Worm (Caenorhabditis elegans) whole organism, dauer: ENCODE data around the gene K04C2.8.

Experiments
- unc-62 ChIP-seq: sonication (generic microtip); optimal IDR thresholded peaks from 2 replicates; lab custom pipeline; 2017; ENCODE audit warnings: missing biosample characterization, missing genetic modification reagents, missing genetic modification characterization

Gene K04C2.8

ce11 chrIII:6869996-6870395 lies at the start of gene K04C2.8:
Gene K04C2.8, plus strand, starts transcription at chrIII:6870296.
- no peak for TF ChIP-seq unc-62 (GFP tag; lab: Kevin White, UChicago)

ce11 chrIII:6820343-6820985 lies 49.6 kb upstream of the K04C2.8 start, which contains the start of gene ten-1:
Gene ten-1, plus strand, starts transcription at chrIII:6820935.
- no peak for TF ChIP-seq unc-62 (GFP tag; lab: Kevin White, UChicago)

DNA sequence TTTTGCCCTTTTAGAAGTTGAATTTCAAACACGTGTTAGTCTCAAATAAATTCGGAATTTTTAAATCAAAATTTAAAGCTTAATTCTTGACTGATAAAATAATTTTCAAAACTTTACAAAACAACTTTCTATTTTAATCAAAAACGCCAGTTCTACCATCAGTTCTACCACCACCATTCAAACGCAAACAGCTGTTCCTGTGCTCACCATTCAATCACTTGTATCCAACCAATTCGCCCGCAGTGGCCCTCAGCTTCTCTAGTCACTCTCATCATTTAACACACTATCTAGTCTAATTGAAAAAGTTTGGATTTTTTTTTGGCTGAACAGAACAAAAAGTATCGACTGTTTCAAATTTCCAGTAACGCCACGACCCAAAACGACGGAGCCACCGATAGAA lies 47.3 kb upstream of the K04C2.8 start:
- TF ChIP-seq unc-62 (GFP tag; lab: Kevin White, UChicago): no peak

- TF ChIP-seq unc-62 (GFP tag; lab: Kevin White, UChicago): no peak
These were observed 44.0 kb upstream of the K04C2.8 start for ce11 chrIII:6826137-6826536.

DNA sequence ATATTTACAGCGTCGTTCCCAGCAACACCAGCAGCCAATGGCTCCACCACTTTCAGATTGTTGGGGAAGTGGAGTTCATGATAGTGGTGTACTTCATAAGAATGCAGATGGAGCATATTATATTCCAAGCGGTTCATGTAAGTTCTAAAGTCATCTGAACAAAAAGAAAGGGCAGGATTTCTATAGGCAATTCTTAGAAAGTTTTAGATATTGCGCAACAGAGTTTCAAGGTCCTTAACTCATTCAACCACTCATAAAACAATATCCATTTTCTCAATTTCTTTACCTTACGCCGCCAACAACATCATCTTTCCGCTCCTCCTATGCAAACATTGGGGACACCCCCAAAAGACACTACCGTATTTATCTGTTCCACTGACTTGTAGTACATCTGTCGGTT lies 38.8 kb upstream of the K04C2.8 start:
- no peak for TF ChIP-seq unc-62 (GFP tag; lab: Kevin White, UChicago)

DNA sequence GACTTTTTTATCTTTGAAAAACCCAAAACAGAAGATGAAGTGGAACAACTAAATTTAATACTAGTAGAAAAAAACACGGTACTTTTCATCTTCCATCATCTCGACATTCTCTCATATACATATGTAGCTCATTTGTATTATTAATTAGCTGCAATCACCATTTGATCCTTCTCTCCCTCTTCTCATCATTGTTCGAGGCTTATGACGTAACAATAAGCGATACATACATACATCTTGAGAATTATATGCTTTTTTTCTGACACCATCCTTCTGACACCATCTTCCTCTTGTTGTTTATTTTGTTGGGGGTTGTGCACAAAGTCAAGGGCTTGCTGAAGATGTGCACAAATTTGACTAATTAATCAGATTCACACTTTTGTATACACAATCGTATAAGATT lies 32.8 kb upstream of the K04C2.8 start:
- TF ChIP-seq unc-62 (GFP tag; lab: Kevin White, UChicago): no peak

ce11 chrIII:6839091-6839490 lies 31.0 kb upstream of the K04C2.8 start:
- no peak for TF ChIP-seq unc-62 (GFP tag; lab: Kevin White, UChicago)

DNA sequence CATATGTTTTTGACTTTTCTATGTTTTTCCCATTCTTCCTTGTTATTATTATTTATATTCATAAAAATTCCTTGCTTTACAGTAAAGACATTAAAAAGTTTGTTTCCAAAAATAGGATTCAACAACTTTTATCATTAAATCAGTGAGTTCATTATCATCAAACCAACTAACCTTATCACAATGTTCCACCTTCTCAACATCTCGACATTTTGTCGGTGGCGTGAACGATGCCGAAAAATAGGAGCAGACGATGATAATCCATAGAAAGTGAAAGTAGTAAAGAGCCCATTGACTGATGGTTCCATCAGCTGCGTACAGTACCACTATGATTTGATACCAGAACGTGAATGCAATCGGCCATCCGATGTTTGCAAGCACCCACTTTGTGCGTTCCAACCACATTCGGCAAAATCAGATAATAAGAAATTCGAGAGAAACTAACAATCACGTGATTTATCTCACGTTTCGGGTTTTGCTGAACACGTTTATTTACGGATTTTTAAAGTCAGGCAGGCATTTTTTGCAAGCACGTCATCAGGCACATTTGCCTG lies 21.4 kb upstream of the K04C2.8 start, which contains the start of gene dhhc-5:
TSS of gene dhhc-5 (minus strand) at position 406 of the 551 bp plus-strand sequence.
- no peak for TF ChIP-seq unc-62 (GFP tag; lab: Kevin White, UChicago)

DNA sequence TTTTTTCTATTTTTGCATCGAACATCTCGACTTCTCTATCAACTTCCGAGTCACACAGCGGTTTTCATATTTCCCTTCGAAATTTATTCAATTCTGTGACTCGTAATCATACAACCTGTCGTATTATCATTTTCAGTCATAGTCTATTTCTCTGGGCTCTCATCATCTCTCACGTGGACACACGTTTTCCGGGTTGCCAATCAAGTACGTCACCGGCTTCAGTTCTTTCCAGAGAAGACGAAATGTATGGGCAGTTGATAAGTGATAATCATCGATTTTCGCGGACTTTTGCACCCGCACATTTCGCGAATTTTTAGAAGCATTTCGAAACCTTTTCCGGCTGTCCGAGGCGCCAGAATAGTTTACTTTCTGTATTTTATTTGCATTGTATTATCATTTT lies 19.8 kb upstream of the K04C2.8 start, which contains the start of gene srv-1:
TSS of gene srv-1 (plus strand) at position 131 of the 400 bp plus-strand sequence.
- no peak for TF ChIP-seq unc-62 (GFP tag; lab: Kevin White, UChicago)

ce11 chrIII:6856709-6857108 lies 13.4 kb upstream of the K04C2.8 start, which contains the start of gene zak-1:
Gene zak-1, minus strand, starts transcription at chrIII:6856809.
- no peak for TF ChIP-seq unc-62 (GFP tag; lab: Kevin White, UChicago)

ce11 chrIII:6857390-6857848 lies 12.7 kb upstream of the K04C2.8 start:
- no peak for TF ChIP-seq unc-62 (GFP tag; lab: Kevin White, UChicago)

DNA sequence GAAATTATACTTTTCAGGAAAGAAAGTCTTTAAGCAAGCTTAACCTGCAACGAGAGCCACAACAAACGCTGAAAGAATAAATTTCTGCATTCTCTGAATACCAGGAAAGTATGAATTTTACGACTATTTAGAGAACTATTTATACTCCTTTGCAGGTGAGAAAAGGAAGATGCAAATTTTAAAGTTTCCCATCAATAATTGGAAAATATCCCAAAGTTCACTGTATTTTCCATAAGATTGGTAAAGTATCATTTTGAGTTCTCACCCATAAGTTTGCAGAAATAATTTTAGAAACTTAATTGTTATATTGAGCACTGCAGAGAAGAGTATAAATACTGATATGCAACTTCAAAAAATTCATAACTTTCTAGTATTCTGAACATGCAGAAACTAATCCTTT lies 10.6 kb upstream of the K04C2.8 start, which contains the start of gene clec-158:
TSS of gene clec-158 (minus strand) at position 101 of the 400 bp plus-strand sequence.
- no peak for TF ChIP-seq unc-62 (GFP tag; lab: Kevin White, UChicago)

- no peak for TF ChIP-seq unc-62 (GFP tag; lab: Kevin White, UChicago)
These were observed 6.2 kb upstream of the K04C2.8 start, which contains the start of gene sma-3 for ce11 chrIII:6863901-6864300. Gene sma-3, minus strand, starts transcription at chrIII:6863968.

ce11 chrIII:6869268-6869667 lies 828 bp upstream of the K04C2.8 start, which contains the start of the genes cra-1 and kbp-1:
Gene cra-1, minus strand, starts transcription at chrIII:6869460.
Gene kbp-1, plus strand, starts transcription at chrIII:6869633.
- TF ChIP-seq unc-62 (GFP tag; lab: Kevin White, UChicago): no peak

DNA sequence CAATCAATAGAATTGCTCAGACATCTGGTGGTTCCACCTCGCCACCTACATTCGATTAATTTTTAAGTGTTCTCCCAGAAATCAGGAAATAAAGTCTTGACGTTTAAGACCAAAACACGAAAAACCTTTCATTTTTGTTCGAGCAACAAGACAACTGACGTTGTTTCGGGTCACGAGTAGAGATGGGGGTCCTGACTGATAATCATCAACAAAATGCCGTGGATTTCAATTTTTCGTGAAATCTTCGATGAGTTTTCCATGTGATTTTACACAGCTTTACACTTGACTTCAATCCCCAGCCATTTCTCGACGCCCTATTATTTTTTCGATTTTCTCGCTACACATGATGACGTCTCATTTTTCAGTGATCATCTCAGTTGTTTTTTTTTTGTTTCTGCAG lies 971 bp downstream of the K04C2.8 start:
- no peak for TF ChIP-seq unc-62 (GFP tag; lab: Kevin White, UChicago)

ce11 chrIII:6871668-6872067 lies 1.6 kb downstream of the K04C2.8 start:
- no peak for TF ChIP-seq unc-62 (GFP tag; lab: Kevin White, UChicago)
